Worm (Caenorhabditis elegans) whole organism, L4/young adult: ENCODE measurements around the gene F44B9.9.

ENCODE experiments used
- dao-5 ChIP-seq: sonication (generic microtip); optimal IDR thresholded peaks from 2 replicates; lab custom pipeline; 2016; ENCODE audit warnings: missing genotype, missing genetic modification characterization, moderate library complexity, missing compliant biosample characterization
- him-1 ChIP-seq: sonication (generic microtip); optimal IDR thresholded peaks from 2 replicates; lab custom pipeline; 2016; ENCODE audit warnings: missing genotype, missing genetic modification reagents, missing genetic modification characterization, missing compliant biosample characterization

DNA sequence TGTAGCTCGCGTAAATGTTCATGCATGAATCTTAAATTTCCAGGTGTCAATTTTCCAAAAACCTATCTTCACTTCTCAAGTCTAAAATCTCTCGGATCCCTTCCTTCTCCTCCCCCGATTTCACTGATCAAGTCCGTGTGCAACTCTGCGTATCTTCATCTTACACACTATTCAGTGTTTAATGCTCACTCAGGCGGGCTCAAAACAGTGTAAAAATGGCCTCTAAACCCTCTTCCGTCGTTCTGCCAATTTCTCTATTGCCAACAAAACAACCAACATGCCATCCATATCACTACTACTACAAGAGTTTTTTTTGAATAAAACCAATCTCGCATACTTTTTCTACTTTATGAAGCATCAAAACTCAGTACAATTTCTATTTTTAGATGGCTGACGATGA, 8.8 kb downstream of the F44B9.9 start, which contains the start of gene F44B9.2:
- TF ChIP-seq him-1 (tag; lab: Kevin White, UChicago) (no peak), dao-5 (tag; lab: Kevin White, UChicago) (no peak)
